Fruit fly (Drosophila melanogaster) whole organism, wandering third instar larva: ENCODE measurements around the gene sip3.

ENCODE experiments used
- Abd-B ChIP-seq: fragments of >200 bp; optimal IDR thresholded peaks from 2 replicates; lab custom pipeline; 2017; ENCODE audit warnings: missing biosample characterization, missing genetic modification characterization
- CG32264 ChIP-seq: fragments of 200-800 bp; sonication (Bioruptor generic); optimal IDR thresholded peaks from 2 replicates; lab custom pipeline; 2016; ENCODE audit warnings: missing biosample characterization, missing genetic modification characterization
- CG9705 ChIP-seq: fragments of 200-800 bp; sonication (Bioruptor generic); optimal IDR thresholded peaks from 2 replicates; lab custom pipeline; 2018; ENCODE audit warnings: missing biosample characterization, mild to moderate bottlenecking, missing genetic modification characterization
- CrebA ChIP-seq: fragments of 200-800 bp; sonication (Bioruptor generic); optimal IDR thresholded peaks from 2 replicates; lab custom pipeline; 2016; ENCODE audit warnings: missing biosample characterization, mild to moderate bottlenecking, missing genetic modification characterization, borderline replicate concordance
- Dfd ChIP-seq: fragments of >200 bp; optimal IDR thresholded peaks from 2 replicates; lab custom pipeline; 2017; ENCODE audit warnings: missing biosample characterization, missing genetic modification characterization
- Dif ChIP-seq: fragments of 200-275, 200-300 bp; sonication (Bioruptor generic); optimal IDR thresholded peaks from 2 replicates; lab custom pipeline; 2018; ENCODE audit warnings: missing biosample characterization, missing genetic modification characterization; ENCODE audit not compliant: partially characterized antibody
- GATAd ChIP-seq: sonication (Bioruptor generic); optimal IDR thresholded peaks from 2 replicates; lab custom pipeline; 2016; ENCODE audit warnings: missing biosample characterization, missing genetic modification characterization
- HLH106 ChIP-seq: fragments of 200-800 bp; optimal IDR thresholded peaks from 3 replicates; lab custom pipeline; 2019; ENCODE audit warnings: missing biosample characterization, mild to moderate bottlenecking, missing genetic modification characterization, moderate library complexity
- Hnf4 ChIP-seq: fragments of 200-800 bp; sonication (Bioruptor generic); optimal IDR thresholded peaks from 2 replicates; lab custom pipeline; 2016; ENCODE audit warnings: missing biosample characterization, mild to moderate bottlenecking, missing genetic modification characterization
- Hr78 ChIP-seq: fragments of >200 bp; optimal IDR thresholded peaks from 2 replicates; lab custom pipeline; 2017; ENCODE audit warnings: missing biosample characterization, missing genetic modification characterization
- Hr83 ChIP-seq: fragments of 200-300 bp; sonication (Bioruptor generic); optimal IDR thresholded peaks from 2 replicates; lab custom pipeline; 2016; ENCODE audit warnings: missing biosample characterization, mild to moderate bottlenecking, missing genetic modification characterization, moderate library complexity; ENCODE audit not compliant: poor library complexity, severe bottlenecking
- Jra ChIP-seq: sonication (Bioruptor generic); optimal IDR thresholded peaks from 2 replicates; lab custom pipeline; 2016; ENCODE audit warnings: missing biosample characterization, missing genetic modification characterization
- Mio ChIP-seq: sonication (Bioruptor generic); optimal IDR thresholded peaks from 2 replicates; lab custom pipeline; 2016; ENCODE audit warnings: missing biosample characterization, missing genetic modification characterization
- Myc ChIP-seq: fragments of >200 bp; optimal IDR thresholded peaks from 2 replicates; lab custom pipeline; 2017
- N ChIP-seq: fragments of >200 bp; optimal IDR thresholded peaks from 2 replicates; lab custom pipeline; 2018; ENCODE audit warnings: missing biosample characterization, missing external identifiers, missing genetic modification characterization
- OdsH ChIP-seq: fragments of 200-800 bp; sonication (Bioruptor generic); optimal IDR thresholded peaks from 2 replicates; lab custom pipeline; 2016; ENCODE audit warnings: missing biosample characterization, mild to moderate bottlenecking, missing genetic modification characterization
- Rel ChIP-seq, 2 experiments: fragments of 200-800 bp; sonication (Bioruptor generic) in 1 of 2; optimal IDR thresholded peaks; 2 replicates in 1 of 2; 3 replicates in 1 of 2; lab custom pipeline; 2016 to 2019; ENCODE audit warnings: mild to moderate bottlenecking in 2 of 2, missing biosample characterization in 2 of 2, missing genetic modification characterization in 2 of 2, moderate library complexity in 1 of 2
- Sp1 ChIP-seq: fragments of 200-800 bp; sonication (Bioruptor generic); optimal IDR thresholded peaks from 3 replicates; lab custom pipeline; 2019; ENCODE audit warnings: missing biosample characterization, mild to moderate bottlenecking, missing genetic modification characterization, moderate library complexity
- Vsx2 ChIP-seq: fragments of 200-300, 225-300 bp; sonication (Bioruptor generic); optimal IDR thresholded peaks from 2 replicates; lab custom pipeline; 2018; ENCODE audit warnings: missing biosample characterization, missing genetic modification characterization; ENCODE audit not compliant: partially characterized antibody
- br ChIP-seq: fragments of 200-800 bp; sonication (Bioruptor generic); optimal IDR thresholded peaks from 2 replicates; lab custom pipeline; 2016; ENCODE audit warnings: missing biosample characterization, missing genetic modification characterization
- brk ChIP-seq: fragments of 200-800 bp; sonication (Bioruptor generic); optimal IDR thresholded peaks from 2 replicates; lab custom pipeline; 2016; ENCODE audit warnings: missing biosample characterization, mild to moderate bottlenecking, missing genetic modification characterization
- dl ChIP-seq, 2 experiments: fragments of 175-275, 200-275 bp in 1 of 2; fragments of 200-275 bp in 1 of 2; sonication (Bioruptor generic); optimal IDR thresholded peaks; lab custom pipeline; 2018; ENCODE audit warnings: mild to moderate bottlenecking in 2 of 2, missing biosample characterization in 2 of 2, missing genetic modification characterization in 2 of 2, moderate library complexity in 2 of 2; ENCODE audit not compliant: partially characterized antibody in 2 of 2, insufficient read depth in 1 of 2
- dmrt93B ChIP-seq: fragments of 200-800 bp; sonication (Bioruptor generic); optimal IDR thresholded peaks from 2 replicates; lab custom pipeline; 2018; ENCODE audit warnings: missing biosample characterization, mild to moderate bottlenecking, missing genetic modification characterization
- dsf ChIP-seq: sonication (Bioruptor generic); optimal IDR thresholded peaks from 2 replicates; lab custom pipeline; 2016; ENCODE audit warnings: missing biosample characterization, missing genetic modification characterization, borderline replicate concordance
- ey ChIP-seq: fragments of 200-800 bp; sonication (Bioruptor generic); optimal IDR thresholded peaks from 2 replicates; lab custom pipeline; 2016; ENCODE audit warnings: missing biosample characterization, missing genetic modification characterization
- foxo ChIP-seq, 2 experiments: fragments of 200-800 bp; sonication (Bioruptor generic); optimal IDR thresholded peaks; 2 replicates in 1 of 2; 3 replicates in 1 of 2; lab custom pipeline; 2016 to 2017; ENCODE audit warnings: missing biosample characterization in 2 of 2, missing genetic modification characterization in 2 of 2
- fru ChIP-seq: fragments of 200-800 bp; sonication (Bioruptor generic); optimal IDR thresholded peaks from 3 replicates; lab custom pipeline; 2016; ENCODE audit warnings: missing biosample characterization, mild to moderate bottlenecking, missing genetic modification characterization
- h ChIP-seq: fragments of 200-800 bp; sonication (Bioruptor generic); optimal IDR thresholded peaks from 3 replicates; lab custom pipeline; 2016; ENCODE audit warnings: missing biosample characterization, mild to moderate bottlenecking, missing genetic modification characterization
- jim ChIP-seq: fragments of 175-275, 200-325 bp; sonication (Bioruptor generic); optimal IDR thresholded peaks from 2 replicates; lab custom pipeline; 2016; ENCODE audit warnings: missing biosample characterization, mild to moderate bottlenecking, missing genetic modification characterization
- lola ChIP-seq: fragments of >200 bp; optimal IDR thresholded peaks from 2 replicates; lab custom pipeline; 2017; ENCODE audit warnings: missing biosample characterization, missing genetic modification characterization
- pan ChIP-seq: fragments of >200 bp; optimal IDR thresholded peaks from 2 replicates; lab custom pipeline; 2017
- psq ChIP-seq: fragments of 200-800 bp; sonication (Bioruptor generic); optimal IDR thresholded peaks from 3 replicates; lab custom pipeline; 2017; ENCODE audit warnings: missing biosample characterization, mild to moderate bottlenecking, missing genetic modification characterization, moderate library complexity
- rgr ChIP-seq: fragments of 200-800 bp; sonication (Bioruptor generic); optimal IDR thresholded peaks from 3 replicates; lab custom pipeline; 2016; ENCODE audit warnings: missing biosample characterization, mild to moderate bottlenecking, missing genetic modification characterization
- sage ChIP-seq: fragments of 200-800 bp; sonication (Bioruptor generic); optimal IDR thresholded peaks from 2 replicates; lab custom pipeline; 2016; ENCODE audit warnings: missing biosample characterization, mild to moderate bottlenecking, missing genetic modification characterization
- sv ChIP-seq: fragments of 200-800 bp; sonication (Bioruptor generic); optimal IDR thresholded peaks from 3 replicates; lab custom pipeline; 2016; ENCODE audit warnings: missing biosample characterization, missing genetic modification characterization
- tai ChIP-seq: sonication (Bioruptor generic); optimal IDR thresholded peaks from 2 replicates; lab custom pipeline; 2016; ENCODE audit warnings: missing biosample characterization, missing genetic modification characterization
- usp ChIP-seq: fragments of >200 bp; optimal IDR thresholded peaks from 2 replicates; lab custom pipeline; 2017; ENCODE audit warnings: missing biosample characterization, missing genetic modification characterization
- woc ChIP-seq: sonication (Bioruptor generic); optimal IDR thresholded peaks from 2 replicates; lab custom pipeline; 2016; ENCODE audit warnings: missing biosample characterization, mild to moderate bottlenecking, missing genetic modification characterization

The sip3 gene

dm6 chr3R:31744044-31744652, 27.9 kb upstream of the sip3 start, which contains the start of gene CG1896 (continued):
- TF ChIP-seq sv (no peak), Dfd (GFP tag; lab: Kevin White, UChicago) (no peak), dl (GFP tag; optimal IDR thresholded peaks at IDR 0.05; lab: Kevin White, UChicago; ENCODE audit: insufficient read depth in 1 of 2, partially characterized antibody in 2 of 2) (no peak), usp (GFP tag; lab: Kevin White, UChicago) (no peak), Jra (GFP tag; lab: Kevin White, UChicago) (peak; percentile 0), pan (no peak), lola (GFP tag; lab: Kevin White, UChicago) (no peak), rgr (peak; percentile 81), CG9705 (GFP tag; lab: Kevin White, UChicago) (no peak), tai (GFP tag; lab: Kevin White, UChicago) (no peak), CG32264 (GFP tag; lab: Kevin White, UChicago) (no peak), N (GFP tag; lab: Kevin White, UChicago) (no peak), fru (GFP tag; lab: Kevin White, UChicago) (peak; percentile 54), ey (GFP tag; lab: Kevin White, UChicago) (peak; percentile 42), Hr83 (GFP tag; lab: Kevin White, UChicago) (peak; percentile 43), sage (GFP tag; lab: Kevin White, UChicago) (no peak), dmrt93B (GFP tag; lab: Kevin White, UChicago) (no peak), Abd-B (GFP tag; lab: Kevin White, UChicago) (no peak)

dm6 chr3R:31745629-31746081, 26.4 kb upstream of the sip3 start, which contains the start of gene awd:
Gene awd, minus strand, starts transcription at chr3R:31746077.
- TF ChIP-seq Myc (lab: Kevin White, UChicago): peak; percentile 45
- TF ChIP-seq CrebA (GFP tag; lab: Kevin White, UChicago): no peak
- TF ChIP-seq dmrt93B (GFP tag; lab: Kevin White, UChicago): no peak
- TF ChIP-seq OdsH: no peak
- no peak for TF ChIP-seq Jra (GFP tag; lab: Kevin White, UChicago)
- TF ChIP-seq fru (GFP tag; lab: Kevin White, UChicago): no peak
- peak; percentile 37 for TF ChIP-seq br (GFP tag; lab: Kevin White, UChicago)
- no peak for TF ChIP-seq brk (GFP tag; lab: Kevin White, UChicago)
- TF ChIP-seq pan: no peak
- peak in 1 of 2 experiments; percentile 29 for TF ChIP-seq foxo (GFP tag; optimal IDR thresholded peaks at IDR 0.05; lab: Kevin White, UChicago)
- TF ChIP-seq Rel (GFP tag; optimal IDR thresholded peaks at IDR 0.05; lab: Kevin White, UChicago): no peak
- TF ChIP-seq Rel (tag; optimal IDR thresholded peaks at IDR 0.05; lab: Kevin White, UChicago): peak; percentile 76
- no peak for TF ChIP-seq tai (GFP tag; lab: Kevin White, UChicago)
- no peak for TF ChIP-seq lola (GFP tag; lab: Kevin White, UChicago)
- TF ChIP-seq Mio (GFP tag; lab: Kevin White, UChicago): no peak
- no peak for TF ChIP-seq dsf (GFP tag; lab: Kevin White, UChicago)
- TF ChIP-seq usp (GFP tag; lab: Kevin White, UChicago): no peak
- no peak for TF ChIP-seq CG9705 (GFP tag; lab: Kevin White, UChicago)
- TF ChIP-seq Abd-B (GFP tag; lab: Kevin White, UChicago): no peak
- TF ChIP-seq psq: peak; percentile 9
- TF ChIP-seq sage (GFP tag; lab: Kevin White, UChicago): no peak
- peak; percentile 23 for TF ChIP-seq HLH106 (tag; lab: Kevin White, UChicago)
- no peak for TF ChIP-seq Dfd (GFP tag; lab: Kevin White, UChicago)
- no peak for TF ChIP-seq CG32264 (GFP tag; lab: Kevin White, UChicago)
- TF ChIP-seq Hr78 (GFP tag; lab: Kevin White, UChicago): no peak
- peak; percentile 40 for TF ChIP-seq h
- no peak for TF ChIP-seq sv
- TF ChIP-seq jim (GFP tag; lab: Kevin White, UChicago): no peak
- no peak for TF ChIP-seq GATAd (GFP tag; lab: Kevin White, UChicago)
- no peak for TF ChIP-seq dl (GFP tag; optimal IDR thresholded peaks at IDR 0.05; lab: Kevin White, UChicago; ENCODE audit: insufficient read depth in 1 of 2, partially characterized antibody in 2 of 2)
- TF ChIP-seq woc (GFP tag; lab: Kevin White, UChicago): no peak
- TF ChIP-seq Hnf4 (GFP tag; lab: Kevin White, UChicago): peak; percentile 8
- TF ChIP-seq Sp1 (GFP tag; lab: Kevin White, UChicago): peak; percentile 52
- TF ChIP-seq Vsx2 (GFP tag; lab: Kevin White, UChicago): no peak
- TF ChIP-seq ey (GFP tag; lab: Kevin White, UChicago): no peak
- peak; percentile 68 for TF ChIP-seq Dif (GFP tag; lab: Kevin White, UChicago)
- TF ChIP-seq Hr83 (GFP tag; lab: Kevin White, UChicago): peak; percentile 21
- TF ChIP-seq N (GFP tag; lab: Kevin White, UChicago): no peak
- TF ChIP-seq rgr: peak; percentile 57
- TF ChIP-seq, all 38 proteins: peak for 12
